Fruit fly (Drosophila melanogaster): ENCODE results near the gene pon.

Gene pon

DNA sequence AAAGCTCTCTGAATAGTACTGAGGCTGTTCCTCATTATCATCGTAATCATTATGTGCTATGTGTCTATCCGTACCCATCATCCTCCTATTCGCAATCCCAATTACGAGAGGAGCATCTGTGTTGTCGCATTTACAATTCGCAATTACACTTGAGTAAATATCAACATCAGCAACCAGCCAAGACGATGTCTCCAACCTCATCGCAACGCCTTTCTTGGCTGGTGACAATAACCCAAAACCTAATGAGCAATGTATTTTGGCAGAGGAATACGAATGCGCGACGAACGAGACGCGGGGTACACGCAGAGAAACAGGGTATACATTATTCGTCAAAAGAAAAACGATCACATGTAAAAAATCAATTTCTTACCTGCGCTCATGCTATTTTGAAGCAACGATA lies 25.6 kb upstream of the pon start:
- TF ChIP-seq CG12659 (GFP tag; optimal IDR thresholded peaks at IDR 0.05) (peak; percentile 5), pho (GFP tag; optimal IDR thresholded peaks at IDR 0.05) (peak; percentile 46), Hmx (GFP tag; optimal IDR thresholded peaks at IDR 0.05) (no peak), scrt (GFP tag; optimal IDR thresholded peaks at IDR 0.05) (peak; percentile 19), tap (tag; optimal IDR thresholded peaks at IDR 0.05) (no peak), Abd-B (GFP tag; optimal IDR thresholded peaks at IDR 0.05) (no peak), CG9609 (GFP tag; optimal IDR thresholded peaks at IDR 0.05) (no peak), Ets65A (GFP tag) (peak; percentile 82), jing (GFP tag; optimal IDR thresholded peaks at IDR 0.05) (no peak), bab2 (GFP tag; optimal IDR thresholded peaks at IDR 0.05) (peak; percentile 28), HLH54F (GFP tag; optimal IDR thresholded peaks at IDR 0.05) (peak; percentile 35), rib (GFP tag; IDR thresholded peaks at IDR 0.05) (0 out of 2 replicates have a peak, but pooled peaks have one; percentile 36), CG2678 (tag; optimal IDR thresholded peaks at IDR 0.05) (peak; percentile 44), her (GFP tag; optimal IDR thresholded peaks at IDR 0.05) (peak; percentile 27), CG2120 (GFP tag; optimal IDR thresholded peaks at IDR 0.05) (peak; percentile 64), otp (GFP tag; IDR thresholded peaks at IDR 0.05) (0 out of 3 replicates have a peak, but pooled peaks have one; percentile 22), eve (GFP tag; optimal IDR thresholded peaks at IDR 0.05) (peak in 1 of 2 experiments; percentile 10), yki (optimal IDR thresholded peaks at IDR 0.05) (no peak), bcd (GFP tag; optimal IDR thresholded peaks at IDR 0.05) (peak; percentile 27), CG10209 (GFP tag; optimal IDR thresholded peaks at IDR 0.05) (peak; percentile 46), Dp (GFP tag; optimal IDR thresholded peaks at IDR 0.05) (no peak), CG3407 (GFP tag; optimal IDR thresholded peaks at IDR 0.05) (peak; percentile 16), lbe (GFP tag; optimal IDR thresholded peaks at IDR 0.05) (peak; percentile 93), CG10979 (tag; optimal IDR thresholded peaks at IDR 0.05) (no peak), Med (GFP tag) (peak; percentile 86), nau (GFP tag; optimal IDR thresholded peaks at IDR 0.05) (no peak), Sox102F (GFP tag; optimal IDR thresholded peaks at IDR 0.05) (peak; percentile 8), Sry-δ (GFP tag; optimal IDR thresholded peaks at IDR 0.05) (peak; percentile 9), Hmr (GFP tag; optimal IDR thresholded peaks at IDR 0.05) (peak; percentile 69), CG13894 (tag; optimal IDR thresholded peaks at IDR 0.05) (peak; percentile 39), Opbp (GFP tag; IDR thresholded peaks at IDR 0.05; ENCODE audit: partially characterized antibody) (no peak), Dbx (GFP tag; IDR thresholded peaks at IDR 0.05) (0 out of 3 replicates have a peak, but pooled peaks have one; percentile 23), CG6683 (GFP tag; optimal IDR thresholded peaks at IDR 0.05) (peak; percentile 5), CG6254 (GFP tag; optimal IDR thresholded peaks at IDR 0.05) (no peak), Fer1 (GFP tag; optimal IDR thresholded peaks at IDR 0.05) (peak; percentile 59), CG15514 (GFP tag; optimal IDR thresholded peaks at IDR 0.05) (peak; percentile 55), caup (GFP tag; optimal IDR thresholded peaks at IDR 0.05; ENCODE audit: severe bottlenecking) (peak; percentile 63), Xrp1 (GFP tag; IDR thresholded peaks at IDR 0.05) (0 out of 2 replicates have a peak, but pooled peaks have one; percentile 9), zf30C (GFP tag; optimal IDR thresholded peaks at IDR 0.05) (peak; percentile 8), knrl (GFP tag; IDR thresholded peaks at IDR 0.05; ENCODE audit: partially characterized antibody) (no peak), Taf1 (GFP tag; IDR thresholded peaks at IDR 0.05) (no peak), CG32767 (GFP tag; IDR thresholded peaks at IDR 0.05) (no peak), Dfd (GFP tag; optimal IDR thresholded peaks at IDR 0.05) (no peak), CG11247 (GFP tag; IDR thresholded peaks at IDR 0.05) (no peak), CG8359 (GFP tag; optimal IDR thresholded peaks at IDR 0.05; ENCODE audit: borderline replicate concordance) (no peak), NK7.1 (GFP tag; optimal IDR thresholded peaks at IDR 0.05) (peak; percentile 34), CG17359 (tag; optimal IDR thresholded peaks at IDR 0.05) (peak; percentile 52), CG14050 (GFP tag; IDR thresholded peaks at IDR 0.05) (0 out of 3 replicates have a peak, but pooled peaks have one; percentile 12), CG33213 (GFP tag; optimal IDR thresholded peaks at IDR 0.05) (peak; percentile 17), CG4424 (GFP tag; optimal IDR thresholded peaks at IDR 0.05) (no peak)

Data from whole organism, embryonic.